Worm (Caenorhabditis elegans) whole organism, mixed stage, embryonic: ENCODE measurements around the gene F46F5.11.

Experiments
- blmp-1 ChIP-seq: fragments of 150-350 bp; optimal IDR thresholded peaks from 2 replicates; lab custom pipeline; 2014; ENCODE audit warnings: missing biosample characterization, missing genetic modification characterization
- ceh-39 ChIP-seq: fragments of 150-350 bp; optimal IDR thresholded peaks from 2 replicates; lab custom pipeline; 2014; ENCODE audit warnings: missing biosample characterization, missing genetic modification characterization
- elt-3 ChIP-seq: fragments of 150-350 bp; optimal IDR thresholded peaks from 2 replicates; lab custom pipeline; 2014; ENCODE audit warnings: missing biosample characterization, missing genetic modification characterization
- lin-32 ChIP-seq: fragments of 200-800 bp; sonication (Bioruptor generic); optimal IDR thresholded peaks from 2 replicates; lab custom pipeline; 2018; ENCODE audit warnings: mild to moderate bottlenecking, missing genetic modification characterization, missing compliant biosample characterization
- nhr-237 ChIP-seq: fragments of 150-350 bp; optimal IDR thresholded peaks from 2 replicates; lab custom pipeline; 2014; ENCODE audit warnings: missing biosample characterization, missing genetic modification characterization
- pha-4 ChIP-seq: fragments of 150-350 bp; optimal IDR thresholded peaks from 2 replicates; lab custom pipeline; 2018; ENCODE audit warnings: missing biosample characterization, missing genetic modification reagents, missing genetic modification characterization

DNA sequence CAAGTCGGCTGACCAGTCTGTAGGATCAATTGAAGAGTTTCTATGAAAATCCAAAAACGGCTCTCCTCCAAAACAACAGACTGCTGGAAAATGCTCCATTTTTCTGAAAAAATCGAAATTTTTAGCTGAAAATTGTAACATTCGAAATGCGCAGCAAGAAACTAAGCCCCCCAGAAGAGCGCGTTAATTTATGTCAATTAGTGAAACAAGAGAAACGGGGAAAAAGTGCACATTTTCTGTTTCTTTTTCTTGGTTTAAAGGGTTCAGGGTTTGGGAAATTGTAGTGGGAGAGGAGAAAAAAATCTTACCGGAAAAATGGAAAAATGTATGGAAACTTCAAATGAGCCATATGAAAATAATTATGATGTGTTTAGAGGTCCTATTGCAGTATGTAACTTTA, 43.3 kb upstream of the F46F5.11 start, which contains the start of gene C08G5.7:
- TF ChIP-seq lin-32 (GFP tag; lab: Kevin White, UChicago) (no peak), pha-4 (tag; lab: Kevin White, UChicago) (no peak), blmp-1 (tag; lab: Kevin White, UChicago) (no peak), elt-3 (tag; lab: Kevin White, UChicago) (no peak), ceh-39 (tag; lab: Kevin White, UChicago) (no peak), nhr-237 (tag; lab: Kevin White, UChicago) (no peak)
